Fruit fly (Drosophila melanogaster) whole organism, embryonic: ENCODE measurements around the gene Dfd.

Experiments used
- BtbVII ChIP-seq: fragments of 200-800 bp; sonication (Bioruptor generic); optimal IDR thresholded peaks from 3 replicates; lab custom pipeline; 2017; ENCODE audit warnings: missing biosample characterization, mild to moderate bottlenecking, missing genetic modification characterization
- CG10321 ChIP-seq: fragments of 200-800 bp; sonication (Bioruptor generic); IDR thresholded peaks from 2 replicates; pipeline ENCODE4 v1.3.6; 2022; ENCODE audit warnings: missing biosample characterization, missing genetic modification characterization
- CG10366 ChIP-seq: fragments of 200-800 bp; sonication (Bioruptor generic); IDR thresholded peaks from 2 replicates; pipeline ENCODE4 v1.3.6; 2022; ENCODE audit warnings: missing biosample characterization, missing genetic modification characterization
- CG12391 ChIP-seq: fragments of 200-800 bp; sonication (Bioruptor generic); optimal IDR thresholded peaks from 3 replicates; lab custom pipeline; 2018; ENCODE audit warnings: missing biosample characterization, mild to moderate bottlenecking, missing genetic modification characterization, moderate library complexity
- CG13894 ChIP-seq: fragments of 200-800 bp; sonication (Bioruptor generic); optimal IDR thresholded peaks from 3 replicates; lab custom pipeline; 2018; ENCODE audit warnings: missing biosample characterization, mild to moderate bottlenecking, missing genetic modification characterization, moderate library complexity
- CG14710 ChIP-seq: fragments of 200-800 bp; sonication (Bioruptor generic); optimal IDR thresholded peaks from 3 replicates; lab custom pipeline; 2019; ENCODE audit warnings: missing biosample characterization, mild to moderate bottlenecking, missing genetic modification characterization, moderate library complexity
- CG15479 ChIP-seq: fragments of 200-800 bp; sonication (Bioruptor generic); optimal IDR thresholded peaks from 3 replicates; lab custom pipeline; 2019; ENCODE audit warnings: missing biosample characterization, mild to moderate bottlenecking, missing genetic modification characterization, moderate library complexity
- CG15514 ChIP-seq: fragments of 200-800 bp; sonication (Bioruptor generic); optimal IDR thresholded peaks from 3 replicates; lab custom pipeline; 2017; ENCODE audit warnings: missing biosample characterization, missing genetic modification characterization, mild to moderate bottlenecking, moderate library complexity, missing genetic modification reagents
- CG1602 ChIP-seq: fragments of 200-800 bp; sonication (Bioruptor generic); optimal IDR thresholded peaks from 3 replicates; lab custom pipeline; 2016; ENCODE audit warnings: missing biosample characterization, missing genetic modification characterization
- CG17802 ChIP-seq: fragments of 200-800 bp; sonication (Bioruptor generic); optimal IDR thresholded peaks from 2 replicates; lab custom pipeline; 2018; ENCODE audit warnings: missing biosample characterization, mild to moderate bottlenecking, missing genetic modification characterization, moderate library complexity
- CG17829 ChIP-seq: fragments of 200-800 bp; optimal IDR thresholded peaks from 2 replicates; lab custom pipeline; 2019; ENCODE audit warnings: missing biosample characterization, mild to moderate bottlenecking, missing genetic modification characterization, moderate library complexity
- CG1792 ChIP-seq: fragments of 200-800 bp; sonication (Bioruptor generic); optimal IDR thresholded peaks from 2 replicates; lab custom pipeline; 2016; ENCODE audit warnings: missing biosample characterization, missing genetic modification characterization
- CG1832 ChIP-seq: fragments of 200-800 bp; sonication (Bioruptor generic); optimal IDR thresholded peaks from 2 replicates; lab custom pipeline; 2017; ENCODE audit warnings: missing biosample characterization, mild to moderate bottlenecking, missing genetic modification characterization, inconsistent platforms
- CG2120 ChIP-seq: fragments of 200-800 bp; sonication (Bioruptor generic); optimal IDR thresholded peaks from 3 replicates; lab custom pipeline; 2016; ENCODE audit warnings: missing biosample characterization, missing genetic modification characterization
- CG2129 ChIP-seq: fragments of 200-800 bp; sonication (Bioruptor generic); IDR thresholded peaks from 2 replicates; pipeline ENCODE4 v1.3.6; 2022; ENCODE audit warnings: missing biosample characterization, missing genetic modification characterization; ENCODE audit not compliant: partially characterized antibody
- CG31224 ChIP-seq: fragments of 200-800 bp; sonication (Bioruptor generic); IDR thresholded peaks from 2 replicates; pipeline ENCODE4 v1.3.6; 2022; ENCODE audit warnings: missing biosample characterization, missing genetic modification characterization
- CG33213 ChIP-seq: fragments of 200-800 bp; sonication (Bioruptor generic); optimal IDR thresholded peaks from 3 replicates; lab custom pipeline; 2016; ENCODE audit warnings: missing biosample characterization, missing genetic modification characterization
- CG34376 ChIP-seq: fragments of 200-800 bp; sonication (Bioruptor generic); optimal IDR thresholded peaks from 2 replicates; lab custom pipeline; 2018; ENCODE audit warnings: missing biosample characterization, mild to moderate bottlenecking, missing genetic modification characterization
- CG3995 ChIP-seq: fragments of 200-800 bp; sonication (Bioruptor generic); optimal IDR thresholded peaks from 3 replicates; lab custom pipeline; 2016; ENCODE audit warnings: missing biosample characterization, missing genetic modification characterization
- CG6765 ChIP-seq: fragments of 200-800 bp; sonication (Bioruptor generic); optimal IDR thresholded peaks from 3 replicates; lab custom pipeline; 2017; ENCODE audit warnings: missing biosample characterization, mild to moderate bottlenecking, missing genetic modification characterization
- CG9215 ChIP-seq: fragments of 200-800 bp; sonication (Bioruptor generic); IDR thresholded peaks from 2 replicates; pipeline ENCODE4 v1.3.6; 2022; ENCODE audit warnings: missing biosample characterization, missing genetic modification characterization
- CG9797 ChIP-seq: fragments of 200-800 bp; sonication (Bioruptor generic); optimal IDR thresholded peaks from 3 replicates; lab custom pipeline; 2018; ENCODE audit warnings: missing biosample characterization, mild to moderate bottlenecking, missing genetic modification characterization
- CTCF ChIP-seq: fragments of 200-800 bp; sonication (Bioruptor generic); optimal IDR thresholded peaks from 2 replicates; lab custom pipeline; 2017; ENCODE audit warnings: missing biosample characterization, mild to moderate bottlenecking, missing genetic modification characterization, moderate library complexity
- CoRest ChIP-seq: fragments of 200-800 bp; sonication (Bioruptor generic); optimal IDR thresholded peaks from 3 replicates; lab custom pipeline; 2018; ENCODE audit warnings: missing biosample characterization, mild to moderate bottlenecking, missing genetic modification characterization, moderate library complexity
- Dp ChIP-seq: fragments of 200-800 bp; sonication (Bioruptor generic); optimal IDR thresholded peaks from 2 replicates; lab custom pipeline; 2018; ENCODE audit warnings: missing biosample characterization, mild to moderate bottlenecking, missing genetic modification characterization, moderate library complexity
- GATAe ChIP-seq: fragments of 200-800 bp; sonication (Bioruptor generic); conservative IDR thresholded peaks from 2 replicates; pipeline ENCODE4 v1.3.6; 2022; ENCODE audit warnings: missing biosample characterization, missing genetic modification characterization
- Hand ChIP-seq: fragments of 200-800 bp; sonication (Bioruptor generic); optimal IDR thresholded peaks from 2 replicates; lab custom pipeline; 2017; ENCODE audit warnings: mild to moderate bottlenecking, missing biosample characterization, missing genetic modification reagents, missing genetic modification characterization
- HmgD ChIP-seq: fragments of 200-800 bp; sonication (Bioruptor generic); optimal IDR thresholded peaks from 3 replicates; lab custom pipeline; 2016; ENCODE audit warnings: missing biosample characterization, missing genetic modification characterization
- HmgZ ChIP-seq: fragments of 200-800 bp; sonication (Bioruptor generic); optimal IDR thresholded peaks from 2 replicates; lab custom pipeline; 2018; ENCODE audit warnings: missing biosample characterization, mild to moderate bottlenecking, missing genetic modification characterization
- Jarid2 ChIP-seq: fragments of 200-800 bp; sonication (Bioruptor generic); optimal IDR thresholded peaks from 3 replicates; lab custom pipeline; 2017; ENCODE audit warnings: mild to moderate bottlenecking, missing biosample characterization, missing genetic modification reagents, missing genetic modification characterization
- Lpt ChIP-seq: fragments of >200 bp; optimal IDR thresholded peaks from 2 replicates; lab custom pipeline; 2018; ENCODE audit warnings: missing biosample characterization, missing genetic modification characterization
- NC2α ChIP-seq: fragments of 200-800 bp; sonication (Bioruptor generic); optimal IDR thresholded peaks from 2 replicates; lab custom pipeline; 2016; ENCODE audit warnings: missing biosample characterization, missing genetic modification characterization
- Tbp ChIP-seq: fragments of >200 bp; optimal IDR thresholded peaks from 2 replicates; lab custom pipeline; 2018; ENCODE audit warnings: missing biosample characterization, missing genetic modification characterization
- br ChIP-seq: fragments of >200 bp; optimal IDR thresholded peaks from 2 replicates; lab custom pipeline; 2017
- dimm ChIP-seq: fragments of 200-800 bp; sonication (Bioruptor generic); IDR thresholded peaks from 2 replicates; pipeline ENCODE4 v1.3.6; 2022; ENCODE audit warnings: missing biosample characterization, missing genetic modification characterization
- en ChIP-seq: fragments of 200-800 bp; sonication (Bioruptor generic); optimal IDR thresholded peaks from 2 replicates; lab custom pipeline; 2016; ENCODE audit warnings: missing biosample characterization, missing genetic modification characterization
- eve ChIP-seq, 2 experiments: fragments of >200 bp; optimal IDR thresholded peaks; 2 replicates each; lab custom pipeline; 2017; ENCODE audit warnings: missing biosample characterization in 2 of 2, missing genetic modification characterization in 2 of 2
- fd3F ChIP-seq: fragments of 200-800 bp; sonication (Bioruptor generic); optimal IDR thresholded peaks from 2 replicates; lab custom pipeline; 2018; ENCODE audit warnings: missing biosample characterization, mild to moderate bottlenecking, missing genetic modification characterization, moderate library complexity
- ham ChIP-seq: fragments of 200-800 bp; sonication (Bioruptor generic); IDR thresholded peaks from 2 replicates; pipeline ENCODE4 v1.3.6; 2022; ENCODE audit warnings: missing biosample characterization, missing genetic modification characterization
- lab ChIP-seq: fragments of 200-800 bp; sonication (Bioruptor generic); optimal IDR thresholded peaks from 3 replicates; lab custom pipeline; 2017; ENCODE audit warnings: missing biosample characterization, missing genetic modification characterization, mild to moderate bottlenecking, moderate library complexity, missing genetic modification reagents
- lilli ChIP-seq: fragments of 200-800 bp; sonication (Bioruptor generic); optimal IDR thresholded peaks from 3 replicates; lab custom pipeline; 2016; ENCODE audit warnings: missing biosample characterization, missing genetic modification characterization
- lov ChIP-seq, 2 experiments: fragments of 200-800 bp in 1 of 2; fragments of >200 bp in 1 of 2; sonication (Bioruptor generic) in 1 of 2; IDR thresholded peaks in 1 of 2; optimal IDR thresholded peaks in 1 of 2; 2 replicates in 1 of 2; 3 replicates in 1 of 2; pipeline versions ENCODE4 v1.3.6 to Lab custom; 2017 to 2022; ENCODE audit warnings: missing biosample characterization in 1 of 2, missing genetic modification characterization in 1 of 2
- mirr ChIP-seq: fragments of 200-800 bp; sonication (Bioruptor generic); optimal IDR thresholded peaks from 3 replicates; lab custom pipeline; 2018; ENCODE audit warnings: missing biosample characterization, mild to moderate bottlenecking, missing genetic modification characterization
- otp ChIP-seq: fragments of 200-800 bp; sonication (Bioruptor generic); IDR thresholded peaks from 3 replicates; pipeline ENCODE4, ENCODE4 v1.3.6; 2022; ENCODE audit warnings: missing biosample characterization, missing genetic modification characterization
- peb ChIP-seq: fragments of 200-800 bp; sonication (Bioruptor generic); IDR thresholded peaks from 2 replicates; pipeline ENCODE4 v1.3.6; 2022; ENCODE audit warnings: missing biosample characterization, missing genetic modification characterization
- pros ChIP-seq: fragments of 200-800 bp; sonication (Bioruptor generic); optimal IDR thresholded peaks from 3 replicates; lab custom pipeline; 2019; ENCODE audit warnings: missing biosample characterization, mild to moderate bottlenecking, missing genetic modification characterization, moderate library complexity
- ranshi ChIP-seq: fragments of 200-800 bp; sonication (Bioruptor generic); IDR thresholded peaks from 2 replicates; pipeline ENCODE4 v1.3.6; 2022; ENCODE audit warnings: missing biosample characterization, missing genetic modification characterization
- schlank ChIP-seq: fragments of 200-800 bp; sonication (Bioruptor generic); optimal IDR thresholded peaks from 2 replicates; lab custom pipeline; 2018; ENCODE audit warnings: missing biosample characterization, mild to moderate bottlenecking, missing genetic modification characterization
- slp2 ChIP-seq: fragments of 200-800 bp; sonication (Bioruptor generic); optimal IDR thresholded peaks from 2 replicates; lab custom pipeline; 2016; ENCODE audit warnings: missing biosample characterization, missing genetic modification characterization
- ssp ChIP-seq: fragments of 200-800 bp; sonication (Bioruptor generic); IDR thresholded peaks from 2 replicates; pipeline ENCODE4 v1.3.6; 2022; ENCODE audit warnings: missing biosample characterization, missing genetic modification characterization
- toy ChIP-seq: fragments of 200-800 bp; sonication (Bioruptor generic); IDR thresholded peaks from 2 replicates; pipeline ENCODE4 v1.3.6; 2022; ENCODE audit warnings: missing biosample characterization, missing genetic modification characterization
- wor ChIP-seq: fragments of 200-800 bp; sonication (Bioruptor generic); IDR thresholded peaks from 2 replicates; pipeline ENCODE4 v1.3.6; 2022; ENCODE audit warnings: missing biosample characterization, missing genetic modification characterization

Dfd gene

dm6 chr3R:6809873-6810272 lies 18.2 kb downstream of the Dfd start (continued):
- TF ChIP-seq peb (GFP tag; lab: Robert Waterston, UW) (no peak), CG34376 (no peak), Hand (GFP tag; lab: Kevin White, UChicago) (no peak), CG1602 (GFP tag; lab: Kevin White, UChicago) (no peak), lilli (GFP tag; lab: Kevin White, UChicago) (peak; percentile 10), CG33213 (GFP tag; lab: Kevin White, UChicago) (no peak), CG13894 (tag; lab: Kevin White, UChicago) (no peak), schlank (tag; lab: Kevin White, UChicago) (no peak), CG17802 (tag; lab: Kevin White, UChicago) (no peak), lab (GFP tag; lab: Kevin White, UChicago) (peak; percentile 84), Tbp (GFP tag; lab: Kevin White, UChicago) (no peak), CG6765 (GFP tag; lab: Kevin White, UChicago) (no peak), HmgD (GFP tag; lab: Kevin White, UChicago) (no peak), CG15514 (GFP tag; lab: Kevin White, UChicago) (no peak), CG2120 (GFP tag; lab: Kevin White, UChicago) (no peak), dimm (GFP tag; lab: Robert Waterston, UW) (no peak), toy (GFP tag; lab: Robert Waterston, UW) (no peak), wor (GFP tag; lab: Robert Waterston, UW) (no peak), CG12391 (tag; lab: Kevin White, UChicago) (no peak), CG2129 (no peak), HmgZ (peak; percentile 5), pros (GFP tag; lab: Kevin White, UChicago) (peak; percentile 32), ranshi (GFP tag; lab: Robert Waterston, UW) (no peak), ssp (GFP tag; lab: Robert Waterston, UW) (no peak), CG31224 (GFP tag; lab: Robert Waterston, UW) (no peak), fd3F (GFP tag; lab: Kevin White, UChicago) (no peak), CG15479 (GFP tag; lab: Kevin White, UChicago) (no peak), GATAe (GFP tag; lab: Robert Waterston, UW) (peak; percentile 97), ham (GFP tag; lab: Robert Waterston, UW) (no peak), CG9215 (GFP tag; lab: Robert Waterston, UW) (no peak), BtbVII (no peak), CG1792 (no peak), otp (no peak)

dm6 chr3R:6810574-6810973 lies 18.9 kb downstream of the Dfd start:
- TF ChIP-seq lov (optimal IDR thresholded peaks at IDR 0.05; lab: Kevin White, UChicago) (no peak), lov (GFP tag; IDR thresholded peaks at IDR 0.05; lab: Robert Waterston, UW) (no peak), CG14710 (tag; lab: Kevin White, UChicago) (peak; percentile 92), mirr (no peak), en (no peak), br (lab: Kevin White, UChicago) (no peak), CG33213 (GFP tag; lab: Kevin White, UChicago) (no peak), CG9797 (no peak), CTCF (GFP tag; lab: Kevin White, UChicago) (no peak), CG15479 (GFP tag; lab: Kevin White, UChicago) (peak; percentile 94), NC2α (GFP tag; lab: Kevin White, UChicago) (no peak), Lpt (GFP tag; lab: Kevin White, UChicago) (no peak), Dp (GFP tag; lab: Kevin White, UChicago) (no peak), CG1832 (GFP tag; lab: Kevin White, UChicago) (peak; percentile 88), CoRest (tag; lab: Kevin White, UChicago) (no peak), CG17829 (tag; lab: Kevin White, UChicago) (no peak), slp2 (GFP tag; lab: Kevin White, UChicago) (no peak), CG17802 (tag; lab: Kevin White, UChicago) (no peak), pros (GFP tag; lab: Kevin White, UChicago) (peak; percentile 92), CG10321 (peak; percentile 61; the same call in 1 of the 2 replicates), eve (GFP tag; optimal IDR thresholded peaks at IDR 0.05; lab: Kevin White, UChicago) (no peak), Jarid2 (GFP tag; lab: Kevin White, UChicago) (no peak), CG3995 (GFP tag; lab: Kevin White, UChicago) (no peak), CG10366 (GFP tag; lab: Robert Waterston, UW) (no peak)
